Fruit fly (Drosophila melanogaster): ENCODE measurements around the gene CG13405.

CG13405 gene

DNA sequence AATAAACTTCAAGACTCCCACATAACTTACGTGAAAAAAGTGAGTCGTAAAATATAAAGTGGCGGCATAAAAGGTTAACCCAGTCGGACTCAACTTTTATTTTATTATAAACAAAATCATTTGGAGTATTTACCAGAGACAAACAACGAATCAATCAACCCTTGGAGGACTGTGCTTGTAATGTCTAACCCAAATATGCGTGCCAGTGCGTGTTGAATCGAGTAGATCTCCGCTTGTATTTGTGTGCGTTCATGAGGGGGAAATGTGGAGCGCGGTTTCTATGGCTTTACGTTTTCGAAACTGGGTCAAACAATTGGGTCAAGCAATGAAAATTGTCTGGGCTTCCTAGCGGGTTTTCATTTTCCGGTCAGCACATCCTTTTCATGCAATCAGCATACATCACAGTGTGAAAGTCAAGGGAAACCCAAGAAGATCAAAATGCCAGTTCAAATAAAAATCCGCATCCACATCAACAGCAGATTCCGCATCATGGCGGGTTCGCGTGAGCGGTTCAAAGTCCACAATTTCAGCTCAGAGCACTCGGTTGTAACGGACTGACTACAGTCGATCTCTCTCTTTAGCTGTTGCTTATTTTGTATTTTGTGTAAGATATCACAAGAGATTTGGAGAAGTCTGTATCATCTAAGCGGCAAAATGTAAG is 33.6 kb downstream of the CG13405 start:
- no peak for TF ChIP-seq cnc (optimal IDR thresholded peaks at IDR 0.05)
- no peak for TF ChIP-seq pad (GFP tag; optimal IDR thresholded peaks at IDR 0.05)
- TF ChIP-seq Crg-1 (GFP tag; optimal IDR thresholded peaks at IDR 0.05): no peak
- no peak for TF ChIP-seq CG12768 (GFP tag; optimal IDR thresholded peaks at IDR 0.05)
- TF ChIP-seq CG7101 (tag; optimal IDR thresholded peaks at IDR 0.05): no peak
- no peak for TF ChIP-seq Hr96 (GFP tag; optimal IDR thresholded peaks at IDR 0.05)
- TF ChIP-seq CG1620 (GFP tag; optimal IDR thresholded peaks at IDR 0.05): no peak
- no peak for TF ChIP-seq kay (GFP tag; ENCODE audit: borderline replicate concordance)
- no peak for TF ChIP-seq ovo (GFP tag; optimal IDR thresholded peaks at IDR 0.05)
- no peak for TF ChIP-seq Clk (GFP tag; optimal IDR thresholded peaks at IDR 0.05)

- TF ChIP-seq CG14711 (tag; optimal IDR thresholded peaks at IDR 0.05) (no peak), bab1 (GFP tag; optimal IDR thresholded peaks at IDR 0.05) (no peak), CG7045 (GFP tag; optimal IDR thresholded peaks at IDR 0.05) (peak; percentile 11), cic (GFP tag; optimal IDR thresholded peaks at IDR 0.05) (no peak), kay (GFP tag; ENCODE audit: borderline replicate concordance) (peak; percentile 93), pad (GFP tag; optimal IDR thresholded peaks at IDR 0.05) (peak; percentile 63), CG5204 (GFP tag; optimal IDR thresholded peaks at IDR 0.05) (no peak)
Observed at dm6 chr3L:40147-40875, 34.8 kb downstream of the CG13405 start.

- TF ChIP-seq ovo (GFP tag; optimal IDR thresholded peaks at IDR 0.05): no peak
- no peak for TF ChIP-seq CG14711 (tag; optimal IDR thresholded peaks at IDR 0.05)
- TF ChIP-seq pad (GFP tag; optimal IDR thresholded peaks at IDR 0.05): no peak
- TF ChIP-seq Clk (GFP tag; optimal IDR thresholded peaks at IDR 0.05): no peak
Observed at dm6 chr3L:37965-38364, 37.2 kb downstream of the CG13405 start.

- no peak for TF ChIP-seq CG11617 (GFP tag; optimal IDR thresholded peaks at IDR 0.05)
- TF ChIP-seq CG33017 (tag; optimal IDR thresholded peaks at IDR 0.05): no peak
- no peak for TF ChIP-seq cic (GFP tag; optimal IDR thresholded peaks at IDR 0.05)
- TF ChIP-seq pad (GFP tag; optimal IDR thresholded peaks at IDR 0.05): no peak
- no peak for TF ChIP-seq toe (GFP tag; optimal IDR thresholded peaks at IDR 0.05)
- no peak for TF ChIP-seq bab1 (GFP tag; optimal IDR thresholded peaks at IDR 0.05)
- no peak for TF ChIP-seq CG7101 (tag; optimal IDR thresholded peaks at IDR 0.05)
- no peak for TF ChIP-seq CG14711 (tag; optimal IDR thresholded peaks at IDR 0.05)
- no peak for TF ChIP-seq CG7045 (GFP tag; optimal IDR thresholded peaks at IDR 0.05)
- TF ChIP-seq tj (GFP tag; optimal IDR thresholded peaks at IDR 0.05): no peak
- no peak for TF ChIP-seq Crg-1 (GFP tag; optimal IDR thresholded peaks at IDR 0.05)
- TF ChIP-seq CG12768 (GFP tag; optimal IDR thresholded peaks at IDR 0.05): no peak
- no peak for TF ChIP-seq Clk (GFP tag; optimal IDR thresholded peaks at IDR 0.05)
- no peak for TF ChIP-seq kay (GFP tag; ENCODE audit: borderline replicate concordance)
Observed at dm6 chr3L:34650-35049, 40.5 kb downstream of the CG13405 start.

DNA sequence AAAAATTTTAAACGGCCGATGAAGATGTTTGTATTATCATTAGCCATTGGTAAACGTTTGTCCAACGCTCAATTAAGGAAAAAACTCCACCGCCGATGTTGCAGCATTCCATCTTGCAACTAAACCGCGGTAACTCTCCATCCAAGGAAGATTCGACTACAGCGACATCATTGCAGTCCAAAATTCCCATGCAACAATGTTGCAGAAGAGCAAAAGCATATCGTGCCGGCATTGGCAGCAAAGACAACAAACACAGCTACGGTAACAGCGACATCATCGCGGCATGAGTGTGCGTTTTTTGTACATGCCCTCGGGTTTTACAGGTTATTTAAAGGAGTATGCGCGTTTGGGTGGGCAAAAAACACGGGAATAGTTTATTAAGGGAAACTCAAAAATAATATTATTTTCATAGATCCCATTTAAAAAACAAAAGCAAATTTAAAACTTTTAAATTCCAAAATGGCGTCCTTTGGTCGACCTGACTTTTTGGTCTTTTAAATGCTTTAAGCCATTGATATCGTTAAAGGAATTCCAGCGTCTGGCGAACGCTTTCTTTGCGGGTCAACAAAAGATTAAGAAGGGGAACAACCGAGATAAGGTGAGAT is 45.4 kb downstream of the CG13405 start:
- TF ChIP-seq kay (GFP tag; ENCODE audit: borderline replicate concordance) (peak; percentile 2), Clk (GFP tag; optimal IDR thresholded peaks at IDR 0.05) (no peak)

DNA sequence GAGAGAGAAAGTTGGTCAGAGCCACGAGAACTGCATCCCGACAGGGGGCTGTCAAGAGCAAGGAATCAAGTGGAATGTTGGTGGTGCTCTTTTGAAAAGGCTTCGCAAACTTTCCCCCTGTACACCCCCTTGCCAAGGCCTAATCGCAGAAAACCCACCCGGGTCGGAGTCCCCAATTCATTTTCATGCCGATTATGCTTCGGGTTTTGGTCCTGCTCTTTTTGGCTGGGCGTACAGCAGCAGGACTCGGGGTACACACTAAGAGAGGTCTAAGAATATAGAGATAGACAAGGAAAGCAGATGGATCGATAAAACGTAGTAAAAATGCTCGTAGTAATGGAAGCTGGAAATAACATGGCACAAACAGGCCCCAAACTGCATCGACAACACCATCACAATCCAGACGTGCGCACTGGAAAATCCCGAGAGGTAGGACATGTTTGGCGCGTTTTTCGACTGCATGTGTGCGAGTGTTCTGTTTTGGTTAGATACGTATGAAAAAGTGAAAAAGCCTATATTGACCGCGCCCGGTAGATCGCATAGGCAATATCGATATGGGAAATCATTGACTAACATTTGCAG is 48.4 kb downstream of the CG13405 start:
- TF ChIP-seq tj (GFP tag; optimal IDR thresholded peaks at IDR 0.05) (no peak), CG11617 (GFP tag; optimal IDR thresholded peaks at IDR 0.05) (no peak), CG33017 (tag; optimal IDR thresholded peaks at IDR 0.05) (no peak), ovo (GFP tag; optimal IDR thresholded peaks at IDR 0.05) (no peak), pad (GFP tag; optimal IDR thresholded peaks at IDR 0.05) (no peak), Clk (GFP tag; optimal IDR thresholded peaks at IDR 0.05) (no peak), Mnt (GFP tag; optimal IDR thresholded peaks at IDR 0.05) (no peak), CG5204 (GFP tag; optimal IDR thresholded peaks at IDR 0.05) (no peak), CG12768 (GFP tag; optimal IDR thresholded peaks at IDR 0.05) (no peak), kay (GFP tag; ENCODE audit: borderline replicate concordance) (no peak), CG14711 (tag; optimal IDR thresholded peaks at IDR 0.05) (no peak), CG7101 (tag; optimal IDR thresholded peaks at IDR 0.05) (no peak)

dm6 chr3L:25950-26349 is 49.2 kb downstream of the CG13405 start:
- TF ChIP-seq tj (GFP tag; optimal IDR thresholded peaks at IDR 0.05) (no peak), Clk (GFP tag; optimal IDR thresholded peaks at IDR 0.05) (no peak)
